Worm (Caenorhabditis elegans) whole organism, L1 larva: ENCODE data around the gene rhy-1.

Experiments used
- C34B4.2 ChIP-seq: sonication (generic microtip); optimal IDR thresholded peaks from 2 replicates; lab custom pipeline; 2017; ENCODE audit warnings: mild to moderate bottlenecking, missing genetic modification characterization, missing compliant biosample characterization
- fkh-10 ChIP-seq: sonication (generic microtip); optimal IDR thresholded peaks from 2 replicates; lab custom pipeline; 2017; ENCODE audit warnings: missing biosample characterization, missing genetic modification reagents, missing genetic modification characterization
- lin-13 ChIP-seq: fragments of 150-350 bp; optimal IDR thresholded peaks from 2 replicates; lab custom pipeline; 2014; ENCODE audit warnings: missing biosample characterization, missing genetic modification reagents, missing genetic modification characterization
- pax-3 ChIP-seq: fragments of 200-800 bp; sonication (Bioruptor generic); optimal IDR thresholded peaks from 2 replicates; lab custom pipeline; 2018; ENCODE audit warnings: mild to moderate bottlenecking, missing genetic modification characterization, moderate library complexity, missing compliant biosample characterization
- pqm-1 ChIP-seq: sonication (generic microtip); optimal IDR thresholded peaks from 3 replicates; lab custom pipeline; 2017; ENCODE audit warnings: missing biosample characterization, missing genetic modification characterization
- snpc-4 ChIP-seq: fragments of 150-350 bp; optimal IDR thresholded peaks from 2 replicates; lab custom pipeline; 2014; ENCODE audit warnings: missing biosample characterization, missing genetic modification characterization
- tbx-2 ChIP-seq: sonication (generic microtip); optimal IDR thresholded peaks from 2 replicates; lab custom pipeline; 2016; ENCODE audit warnings: missing genetic modification characterization, missing compliant biosample characterization
- tlp-1 ChIP-seq: fragments of 150-350 bp; optimal IDR thresholded peaks from 2 replicates; lab custom pipeline; 2014; ENCODE audit warnings: missing biosample characterization, missing genetic modification characterization
- unc-62 ChIP-seq: fragments of 150-350 bp; optimal IDR thresholded peaks from 2 replicates; lab custom pipeline; 2014; ENCODE audit warnings: missing biosample characterization, missing genetic modification reagents, missing genetic modification characterization

ce11 chrII:9137803-9138202 lies 23.4 kb upstream of the rhy-1 start, which contains the start of gene C16D2.3:
- TF ChIP-seq C34B4.2 (tag; lab: Kevin White, UChicago) (no peak), snpc-4 (no peak), unc-62 (GFP tag; lab: Kevin White, UChicago) (no peak), tbx-2 (tag; lab: Kevin White, UChicago) (no peak), fkh-10 (GFP tag; lab: Kevin White, UChicago) (no peak), pax-3 (tag; lab: Kevin White, UChicago) (no peak), pqm-1 (no peak), tlp-1 (tag; lab: Kevin White, UChicago) (no peak), lin-13 (GFP tag; lab: Kevin White, UChicago) (no peak)
